Worm (Caenorhabditis elegans): ENCODE measurements around the gene mma-1.

- no peak for TF ChIP-seq ets-7 (tag; optimal IDR thresholded peaks at IDR 0.05)
- TF ChIP-seq tbx-11 (GFP tag; IDR thresholded peaks at IDR 0.05) = no peak
- TF ChIP-seq ama-1 (optimal IDR thresholded peaks at IDR 0.05) = no peak
- no peak for TF ChIP-seq hmbx-1 (tag; optimal IDR thresholded peaks at IDR 0.05)
- TF ChIP-seq tra-4 (tag; optimal IDR thresholded peaks at IDR 0.05) = no peak
- no peak for TF ChIP-seq B0310.2 (tag; optimal IDR thresholded peaks at IDR 0.05)
- TF ChIP-seq scrt-1 (GFP tag; IDR thresholded peaks at IDR 0.05) = no peak
- no peak for TF ChIP-seq ceh-13 (GFP tag; optimal IDR thresholded peaks at IDR 0.05)
Observed at ce11 chrV:12624371-12624770, 28.3 kb upstream of the mma-1 start, which contains the start of gene F56H9.9.
